Worm (Caenorhabditis elegans) whole organism, mixed stage, embryonic: ENCODE results near the gene sop-2.
"Not testable (repeated sequence)": the region's sequence is repeated elsewhere in the genome, so short reads cannot be mapped to it uniquely, and the experiment has no call there.

Source experiments
- M03D4.4 ChIP-seq: sonication (generic microtip); optimal IDR thresholded peaks from 2 replicates; lab custom pipeline; 2017; ENCODE audit warnings: mild to moderate bottlenecking, missing genetic modification characterization, missing compliant biosample characterization
- bed-3 ChIP-seq: fragments of 200-800 bp; sonication (Bioruptor generic); optimal IDR thresholded peaks from 3 replicates; lab custom pipeline; 2018; ENCODE audit warnings: mild to moderate bottlenecking, missing genetic modification characterization, moderate library complexity, missing compliant biosample characterization
- ceh-39 ChIP-seq: fragments of 150-350 bp; optimal IDR thresholded peaks from 2 replicates; lab custom pipeline; 2014; ENCODE audit warnings: missing biosample characterization, missing genetic modification characterization
- ceh-43 ChIP-seq: fragments of 200-800 bp; sonication (Bioruptor generic); optimal IDR thresholded peaks from 2 replicates; lab custom pipeline; 2018; ENCODE audit warnings: mild to moderate bottlenecking, missing genetic modification characterization, moderate library complexity, missing compliant biosample characterization
- ces-1 ChIP-seq: fragments of 150-350 bp; optimal IDR thresholded peaks from 2 replicates; lab custom pipeline; 2014; ENCODE audit warnings: missing biosample characterization, missing genetic modification reagents, missing genetic modification characterization
- drap-1 ChIP-seq: fragments of 200-800 bp; sonication (Bioruptor generic); optimal IDR thresholded peaks from 3 replicates; lab custom pipeline; 2018; ENCODE audit warnings: mild to moderate bottlenecking, missing genetic modification characterization, missing compliant biosample characterization
- elt-3 ChIP-seq: fragments of 150-350 bp; optimal IDR thresholded peaks from 2 replicates; lab custom pipeline; 2014; ENCODE audit warnings: missing biosample characterization, missing genetic modification characterization
- flh-1 ChIP-seq: fragments of 200-800 bp; sonication (Bioruptor generic); optimal IDR thresholded peaks from 2 replicates; lab custom pipeline; 2018; ENCODE audit warnings: mild to moderate bottlenecking, missing genetic modification characterization, moderate library complexity, missing compliant biosample characterization
- ham-2 ChIP-seq: fragments of 200-800 bp; sonication (Bioruptor generic); optimal IDR thresholded peaks from 2 replicates; lab custom pipeline; 2018; ENCODE audit warnings: mild to moderate bottlenecking, missing genetic modification characterization, missing compliant biosample characterization
- hlh-1 ChIP-seq: fragments of 150-350 bp; optimal IDR thresholded peaks from 2 replicates; lab custom pipeline; 2014; ENCODE audit warnings: missing biosample characterization, missing genetic modification reagents, missing genetic modification characterization
- lin-13 ChIP-seq: fragments of 150-350 bp; optimal IDR thresholded peaks from 2 replicates; lab custom pipeline; 2014; ENCODE audit warnings: missing biosample characterization, missing genetic modification characterization
- lin-32 ChIP-seq: fragments of 200-800 bp; sonication (Bioruptor generic); optimal IDR thresholded peaks from 2 replicates; lab custom pipeline; 2018; ENCODE audit warnings: mild to moderate bottlenecking, missing genetic modification characterization, missing compliant biosample characterization
- mab-5 ChIP-seq: fragments of 150-350 bp; optimal IDR thresholded peaks from 2 replicates; lab custom pipeline; 2014; ENCODE audit warnings: missing biosample characterization, missing genetic modification characterization
- mep-1 ChIP-seq: fragments of 150-350 bp; optimal IDR thresholded peaks from 2 replicates; lab custom pipeline; 2017; ENCODE audit warnings: missing biosample characterization, missing genetic modification reagents, missing genetic modification characterization, inconsistent platforms
- mls-2 ChIP-seq: sonication (generic microtip); optimal IDR thresholded peaks from 2 replicates; lab custom pipeline; 2016; ENCODE audit warnings: mild to moderate bottlenecking, missing genetic modification characterization, moderate library complexity, missing compliant biosample characterization
- nhr-12 ChIP-seq: fragments of 150-350 bp; optimal IDR thresholded peaks from 2 replicates; lab custom pipeline; 2014; ENCODE audit warnings: missing biosample characterization, missing genetic modification characterization
- nhr-2 ChIP-seq: fragments of 150-350 bp; optimal IDR thresholded peaks from 2 replicates; lab custom pipeline; 2014; ENCODE audit warnings: missing biosample characterization, missing genetic modification characterization
- nhr-237 ChIP-seq: fragments of 150-350 bp; optimal IDR thresholded peaks from 2 replicates; lab custom pipeline; 2014; ENCODE audit warnings: missing biosample characterization, missing genetic modification characterization
- nhr-76 ChIP-seq: sonication (generic microtip); optimal IDR thresholded peaks from 2 replicates; lab custom pipeline; 2017; ENCODE audit warnings: missing biosample characterization, missing genetic modification characterization
- pha-4 ChIP-seq: fragments of 150-350 bp; optimal IDR thresholded peaks from 2 replicates; lab custom pipeline; 2018; ENCODE audit warnings: missing biosample characterization, missing genetic modification reagents, missing genetic modification characterization
- sem-2 ChIP-seq: fragments of 200-800 bp; sonication (Bioruptor generic); optimal IDR thresholded peaks from 2 replicates; lab custom pipeline; 2018; ENCODE audit warnings: mild to moderate bottlenecking, missing genetic modification characterization, missing compliant biosample characterization
- snpc-4 ChIP-seq: fragments of 150-350 bp; optimal IDR thresholded peaks from 2 replicates; lab custom pipeline; 2014; ENCODE audit warnings: missing biosample characterization, missing genetic modification characterization
- sptf-1 ChIP-seq: sonication (generic microtip); optimal IDR thresholded peaks from 2 replicates; lab custom pipeline; 2017; ENCODE audit warnings: mild to moderate bottlenecking, missing genetic modification characterization, moderate library complexity, missing compliant biosample characterization
- tbx-8 ChIP-seq: fragments of 200-800 bp; sonication (Bioruptor generic); optimal IDR thresholded peaks from 2 replicates; lab custom pipeline; 2018; ENCODE audit warnings: mild to moderate bottlenecking, missing genetic modification characterization, moderate library complexity, missing compliant biosample characterization
- unc-120 ChIP-seq: sonication (generic microtip); optimal IDR thresholded peaks from 2 replicates; lab custom pipeline; 2017; ENCODE audit warnings: missing genetic modification characterization, missing compliant biosample characterization; ENCODE audit not compliant: poor library complexity, severe bottlenecking
- unc-39 ChIP-seq: fragments of 150-350 bp; optimal IDR thresholded peaks from 2 replicates; lab custom pipeline; 2014; ENCODE audit warnings: missing biosample characterization, missing genetic modification characterization
- unc-62 ChIP-seq: fragments of 150-350 bp; optimal IDR thresholded peaks from 2 replicates; lab custom pipeline; 2014; ENCODE audit warnings: missing biosample characterization, missing genetic modification reagents, missing genetic modification characterization
- zip-8 ChIP-seq: fragments of 150-350 bp; optimal IDR thresholded peaks from 2 replicates; lab custom pipeline; 2014; ENCODE audit warnings: missing biosample characterization, missing genetic modification characterization
- ztf-11 ChIP-seq: fragments of 150-350 bp; optimal IDR thresholded peaks from 2 replicates; lab custom pipeline; 2014; ENCODE audit warnings: missing biosample characterization, missing genetic modification characterization

Gene sop-2

DNA sequence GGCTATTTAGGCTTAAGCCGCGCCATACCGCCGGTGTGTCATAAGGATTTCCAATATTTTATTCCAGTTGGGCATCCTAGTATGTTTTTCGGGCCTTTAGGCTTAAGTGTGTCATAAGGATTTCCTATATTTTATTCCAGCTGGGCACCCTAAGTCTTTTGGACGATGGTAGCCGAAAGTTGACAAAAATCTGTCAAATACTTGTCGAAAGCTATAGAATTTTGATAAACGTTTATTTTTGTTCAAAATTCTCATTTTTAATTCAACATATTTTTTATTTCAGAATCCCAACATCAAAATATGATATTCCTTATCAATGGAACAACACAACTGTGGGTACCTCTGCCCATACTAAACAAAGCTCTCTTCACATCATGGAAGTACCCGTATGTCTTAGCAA lies 21.2 kb upstream of the sop-2 start, which contains the start of gene sre-49:
sre-49 (plus strand) TSS at position 301 of the 400 bp plus-strand sequence.
- TF ChIP-seq mab-5; unc-62 (GFP tag; lab: Kevin White, UChicago); flh-1: not testable (repeated sequence)

DNA sequence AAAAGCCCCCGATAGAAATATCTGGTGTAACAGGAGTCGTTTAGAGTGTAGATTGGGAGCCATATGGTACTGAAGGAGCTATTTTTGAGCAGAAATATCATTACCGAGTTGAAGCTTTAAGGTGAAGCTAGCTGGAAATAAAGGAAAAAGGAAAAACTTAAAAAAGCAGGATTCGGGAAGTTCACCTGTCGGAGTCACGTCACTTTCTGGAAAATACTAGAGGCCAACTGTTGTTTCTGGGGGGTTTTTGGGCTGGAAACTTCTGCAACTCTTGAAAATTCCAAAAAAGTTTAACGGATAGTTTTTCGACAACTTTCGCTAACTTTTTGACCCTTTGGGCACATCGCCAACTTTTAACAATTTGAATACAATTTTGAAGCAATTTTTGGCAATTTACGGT lies 16.4 kb upstream of the sop-2 start, which contains the start of gene sre-53:
sre-53 (minus strand) TSS at position 101 of the 400 bp plus-strand sequence.
- TF ChIP-seq unc-39 (tag; lab: Kevin White, UChicago) (no peak), nhr-76 (tag; lab: Kevin White, UChicago) (no peak), zip-8 (no peak), lin-32 (GFP tag; lab: Kevin White, UChicago) (no peak), M03D4.4 (no peak), sem-2 (GFP tag; lab: Kevin White, UChicago) (no peak), ces-1 (GFP tag; lab: Kevin White, UChicago) (no peak), unc-120 (tag; lab: Kevin White, UChicago) (no peak), bed-3 (GFP tag; lab: Kevin White, UChicago) (no peak), drap-1 (no peak), nhr-2 (no peak), pha-4 (no peak), lin-13 (tag; lab: Kevin White, UChicago) (no peak), nhr-12 (tag; lab: Kevin White, UChicago) (no peak), snpc-4 (no peak), ham-2 (GFP tag; lab: Kevin White, UChicago) (no peak), ceh-43 (GFP tag; lab: Kevin White, UChicago) (no peak), mls-2 (tag; lab: Kevin White, UChicago) (no peak)

DNA sequence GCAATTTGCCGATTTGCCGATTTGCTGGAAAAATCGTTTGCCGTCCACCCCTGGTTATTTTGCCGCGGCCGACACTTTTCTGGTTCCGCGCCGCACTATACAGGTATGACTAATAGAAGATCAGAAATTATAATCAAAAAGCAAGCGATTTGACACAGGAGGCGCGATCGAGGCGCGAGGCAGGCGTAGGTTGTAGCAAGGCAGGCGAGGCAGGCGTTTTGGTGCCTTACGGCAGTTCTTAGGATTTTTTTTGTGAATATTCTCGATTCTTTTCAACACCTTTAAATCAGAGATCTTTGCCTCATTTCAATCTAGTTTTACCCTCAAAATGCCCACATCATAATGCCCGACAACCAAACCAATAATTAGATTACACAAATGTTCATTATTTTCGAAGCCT lies 15.6 kb upstream of the sop-2 start, which contains the start of gene sre-56:
sre-56 (plus strand) TSS at position 301 of the 400 bp plus-strand sequence.
- TF ChIP-seq ztf-11 (tag; lab: Kevin White, UChicago), result no peak
- no peak for TF ChIP-seq ceh-39 (tag; lab: Kevin White, UChicago)
- no peak for TF ChIP-seq hlh-1
- TF ChIP-seq mab-5, result no peak
- no peak for TF ChIP-seq nhr-2
- TF ChIP-seq unc-120 (tag; lab: Kevin White, UChicago), result no peak
- TF ChIP-seq ham-2 (GFP tag; lab: Kevin White, UChicago), result no peak
- no peak for TF ChIP-seq bed-3 (GFP tag; lab: Kevin White, UChicago)
- TF ChIP-seq elt-3 (tag; lab: Kevin White, UChicago), result no peak
- TF ChIP-seq nhr-237 (tag; lab: Kevin White, UChicago), result no peak
- no peak for TF ChIP-seq flh-1
- no peak for TF ChIP-seq pha-4
- TF ChIP-seq tbx-8, result no peak
- no peak for TF ChIP-seq lin-13 (tag; lab: Kevin White, UChicago)

DNA sequence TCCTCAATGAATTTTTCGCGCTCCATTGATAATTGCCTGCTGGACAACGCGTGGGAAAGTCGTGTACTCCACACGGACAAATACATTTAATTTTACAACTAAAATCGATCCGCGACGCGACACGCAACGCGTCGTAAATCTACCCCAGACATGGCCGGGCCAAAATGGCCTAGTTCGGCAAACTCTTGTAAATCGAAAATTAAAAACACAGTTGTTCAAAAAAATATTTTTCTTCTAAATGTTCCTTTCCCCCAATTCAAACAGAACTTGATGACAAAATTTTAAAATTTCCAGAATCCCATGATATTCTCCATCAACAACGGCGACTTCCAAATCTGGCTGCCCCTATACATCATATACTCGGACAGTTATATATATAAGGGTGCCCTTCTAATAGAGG lies 10.8 kb upstream of the sop-2 start, which contains the start of gene sre-55:
sre-55 (plus strand) TSS at position 301 of the 400 bp plus-strand sequence.
- TF ChIP-seq ham-2 (GFP tag; lab: Kevin White, UChicago) (no peak), sptf-1 (tag; lab: Kevin White, UChicago) (no peak), nhr-237 (tag; lab: Kevin White, UChicago) (no peak)

DNA sequence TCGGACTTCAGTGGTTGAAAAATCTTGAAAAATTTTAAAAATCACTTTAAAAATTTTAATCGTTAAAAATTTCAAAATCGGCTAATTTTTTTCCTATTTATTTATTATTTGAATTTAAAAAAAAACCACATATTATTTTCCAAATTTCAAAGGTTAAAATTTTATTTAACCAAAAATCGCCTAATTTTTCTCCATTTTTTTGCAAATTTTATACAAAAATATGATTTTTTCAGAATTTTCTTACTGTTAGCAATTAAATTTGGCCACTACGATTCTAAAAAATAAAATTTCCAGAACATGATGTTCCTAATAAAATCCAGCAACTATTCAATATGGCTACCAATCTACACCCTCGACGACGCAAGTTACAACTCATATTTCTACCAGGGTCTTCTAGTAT lies 7.1 kb upstream of the sop-2 start, which contains the start of gene sre-54:
sre-54 (plus strand) TSS at position 301 of the 400 bp plus-strand sequence.
- TF ChIP-seq nhr-76 (tag; lab: Kevin White, UChicago), result no peak
- no peak for TF ChIP-seq flh-1
- TF ChIP-seq lin-13 (tag; lab: Kevin White, UChicago), result no peak
- TF ChIP-seq unc-62 (GFP tag; lab: Kevin White, UChicago), result no peak
- no peak for TF ChIP-seq sem-2 (GFP tag; lab: Kevin White, UChicago)
- TF ChIP-seq mep-1 (tag; lab: Kevin White, UChicago), result no peak

DNA sequence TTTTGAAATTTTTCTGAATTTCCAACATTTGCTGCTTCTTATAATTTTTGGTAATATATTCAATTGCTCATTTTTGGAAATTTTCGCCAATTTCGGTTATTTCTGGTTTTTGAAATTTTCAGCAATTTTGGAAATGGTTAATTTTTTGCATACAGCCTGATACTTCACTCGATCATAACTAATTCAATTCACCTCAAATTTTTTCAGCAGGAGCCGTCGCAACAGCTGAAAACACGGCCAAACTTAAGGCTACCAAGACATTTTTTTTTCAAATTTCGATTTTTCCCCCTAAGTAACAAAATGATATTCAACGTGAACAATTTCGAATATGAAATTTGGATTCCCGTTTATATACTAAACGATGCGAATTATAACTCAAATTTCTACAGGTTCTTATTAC lies 4.3 kb upstream of the sop-2 start, which contains the start of gene sre-52:
sre-52 (plus strand) TSS at position 301 of the 400 bp plus-strand sequence.
- TF ChIP-seq drap-1, result no peak
- no peak for TF ChIP-seq zip-8
- no peak for TF ChIP-seq mab-5
- TF ChIP-seq nhr-12 (tag; lab: Kevin White, UChicago), result no peak
- no peak for TF ChIP-seq sptf-1 (tag; lab: Kevin White, UChicago)
- no peak for TF ChIP-seq ces-1 (GFP tag; lab: Kevin White, UChicago)
- no peak for TF ChIP-seq M03D4.4
